Fruit fly (Drosophila melanogaster): ENCODE results near the gene Ino80.

DNA sequence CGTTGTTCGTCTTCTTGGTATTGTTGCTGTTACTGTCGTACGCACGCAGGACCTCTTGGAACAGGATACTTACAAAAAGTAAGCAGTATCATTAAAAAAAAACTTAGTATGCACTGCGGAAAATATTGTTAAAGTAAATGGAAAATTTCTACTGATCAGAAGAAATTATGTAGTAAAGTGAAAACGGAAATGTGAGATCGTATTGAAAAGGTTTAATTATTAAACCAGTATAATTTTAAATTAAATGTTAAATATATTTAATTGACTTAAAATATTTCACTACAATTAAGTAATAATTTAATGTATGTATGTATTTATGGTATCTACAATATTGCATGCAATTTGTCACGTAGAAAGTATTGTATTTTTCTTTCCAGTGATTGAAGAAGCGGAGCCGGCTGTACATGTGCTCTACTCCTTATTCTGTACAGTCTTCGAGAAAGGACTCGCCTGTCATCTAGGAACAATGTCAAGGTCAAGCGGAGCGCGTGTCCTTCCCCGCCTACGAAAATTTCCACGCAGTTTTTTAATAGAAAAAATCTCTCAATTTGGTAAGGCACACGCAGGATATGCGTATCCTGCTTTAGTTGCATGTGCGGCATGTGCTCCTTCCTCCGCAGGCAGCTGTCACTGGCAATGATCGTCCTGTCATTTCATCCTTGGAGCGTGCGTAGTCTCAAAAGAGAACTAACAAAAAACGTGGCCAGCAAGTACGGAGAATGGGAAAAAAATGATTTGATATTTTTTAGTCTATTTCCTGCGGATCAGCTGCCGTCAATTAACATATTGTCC is 59.2 kb downstream of the Ino80 start:
- no peak for TF ChIP-seq EcR (GFP tag; optimal IDR thresholded peaks at IDR 0.05)
- no peak for TF ChIP-seq Snoo (tag; optimal IDR thresholded peaks at IDR 0.05)
- no peak for TF ChIP-seq CG8159 (tag; optimal IDR thresholded peaks at IDR 0.05)
- TF ChIP-seq CG13204 (GFP tag; optimal IDR thresholded peaks at IDR 0.05): no peak
